Fruit fly (Drosophila melanogaster) whole organism, embryonic: ENCODE measurements around the gene arx.

ENCODE experiments used
- ATbp ChIP-seq: fragments of 200-800 bp; sonication (Bioruptor generic); optimal IDR thresholded peaks from 2 replicates; lab custom pipeline; 2017; ENCODE audit warnings: missing biosample characterization, mild to moderate bottlenecking, missing genetic modification characterization, missing genetic modification reagents
- Atf6 ChIP-seq: fragments of 200-800 bp; sonication (Bioruptor generic); IDR thresholded peaks from 2 replicates; pipeline ENCODE4 v1.3.6; 2022; ENCODE audit warnings: missing biosample characterization, missing genetic modification characterization
- Awh ChIP-seq: fragments of 200-800 bp; sonication (Bioruptor generic); IDR thresholded peaks from 2 replicates; pipeline ENCODE4, ENCODE4 v1.3.6; 2022; ENCODE audit warnings: missing biosample characterization, missing genetic modification characterization
- B-H1 ChIP-seq: fragments of 200-800 bp; sonication (Bioruptor generic); IDR thresholded peaks from 3 replicates; pipeline ENCODE4 v1.3.6; 2022; ENCODE audit warnings: missing biosample characterization, missing genetic modification characterization
- Bgb ChIP-seq: fragments of 200-800 bp; sonication (Bioruptor generic); IDR thresholded peaks from 2 replicates; pipeline ENCODE4 v1.3.6; 2022; ENCODE audit warnings: missing biosample characterization, missing genetic modification characterization; ENCODE audit not compliant: partially characterized antibody
- CG18262 ChIP-seq: fragments of 200-800 bp; optimal IDR thresholded peaks from 3 replicates; lab custom pipeline; 2019; ENCODE audit warnings: missing biosample characterization, mild to moderate bottlenecking, missing genetic modification characterization, moderate library complexity
- CG31441 ChIP-seq: fragments of 200-800 bp; sonication (Bioruptor generic); IDR thresholded peaks from 2 replicates; pipeline ENCODE4 v1.3.6; 2022; ENCODE audit warnings: missing biosample characterization, missing genetic modification characterization
- CG3281 ChIP-seq: fragments of 200-800 bp; sonication (Bioruptor generic); optimal IDR thresholded peaks from 3 replicates; lab custom pipeline; 2017; ENCODE audit warnings: missing biosample characterization, mild to moderate bottlenecking, missing genetic modification characterization
- CG34376 ChIP-seq: fragments of 200-800 bp; sonication (Bioruptor generic); optimal IDR thresholded peaks from 2 replicates; lab custom pipeline; 2018; ENCODE audit warnings: missing biosample characterization, mild to moderate bottlenecking, missing genetic modification characterization
- CG4854 ChIP-seq: fragments of 200-800 bp; sonication (Bioruptor generic); optimal IDR thresholded peaks from 2 replicates; lab custom pipeline; 2016; ENCODE audit warnings: missing biosample characterization, missing genetic modification characterization, inconsistent platforms
- CG6791 ChIP-seq: fragments of 200-800 bp; sonication (Bioruptor generic); IDR thresholded peaks from 3 replicates; pipeline ENCODE4 v1.3.6; 2022; ENCODE audit warnings: missing biosample characterization, missing genetic modification characterization; ENCODE audit not compliant: partially characterized antibody
- CG6813 ChIP-seq: fragments of 200-800 bp; sonication (Bioruptor generic); optimal IDR thresholded peaks from 2 replicates; lab custom pipeline; 2017; ENCODE audit warnings: missing biosample characterization, missing genetic modification characterization, mild to moderate bottlenecking, moderate library complexity, missing genetic modification reagents
- CG8478 ChIP-seq: fragments of >200 bp; optimal IDR thresholded peaks from 2 replicates; lab custom pipeline; 2018
- CG8924 ChIP-seq: fragments of 200-800 bp; optimal IDR thresholded peaks from 3 replicates; lab custom pipeline; 2019; ENCODE audit warnings: missing biosample characterization, mild to moderate bottlenecking, missing genetic modification characterization, moderate library complexity
- CG9727 ChIP-seq: fragments of 200-800 bp; sonication (Bioruptor generic); optimal IDR thresholded peaks from 3 replicates; lab custom pipeline; 2017; ENCODE audit warnings: missing biosample characterization, mild to moderate bottlenecking, missing genetic modification characterization
- CG9797 ChIP-seq: fragments of 200-800 bp; sonication (Bioruptor generic); optimal IDR thresholded peaks from 3 replicates; lab custom pipeline; 2018; ENCODE audit warnings: missing biosample characterization, mild to moderate bottlenecking, missing genetic modification characterization
- CoRest ChIP-seq: fragments of 200-800 bp; sonication (Bioruptor generic); optimal IDR thresholded peaks from 3 replicates; lab custom pipeline; 2018; ENCODE audit warnings: missing biosample characterization, mild to moderate bottlenecking, missing genetic modification characterization, moderate library complexity
- Dip3 ChIP-seq: fragments of 200-800 bp; sonication (Bioruptor generic); optimal IDR thresholded peaks from 3 replicates; lab custom pipeline; 2016; ENCODE audit warnings: missing biosample characterization, missing genetic modification characterization
- Doc3 ChIP-seq: fragments of 200-800 bp; sonication (Bioruptor generic); IDR thresholded peaks from 3 replicates; pipeline ENCODE4 v1.3.6; 2022; ENCODE audit warnings: missing biosample characterization, missing genetic modification characterization; ENCODE audit not compliant: partially characterized antibody
- Drgx ChIP-seq: fragments of 200-800 bp; sonication (Bioruptor generic); IDR thresholded peaks from 2 replicates; pipeline ENCODE4 v1.3.6; 2022; ENCODE audit warnings: missing biosample characterization, missing genetic modification characterization
- Fer3 ChIP-seq: fragments of 200-800 bp; sonication (Bioruptor generic); optimal IDR thresholded peaks from 2 replicates; lab custom pipeline; 2018; ENCODE audit warnings: missing biosample characterization, mild to moderate bottlenecking, missing genetic modification characterization, moderate library complexity
- H2.0 ChIP-seq: fragments of 200-800 bp; sonication (Bioruptor generic); IDR thresholded peaks from 2 replicates; pipeline ENCODE4 v1.3.6; 2022; ENCODE audit warnings: missing biosample characterization, missing genetic modification characterization
- HLH3B ChIP-seq: fragments of 200-800 bp; sonication (Bioruptor generic); IDR thresholded peaks from 2 replicates; pipeline ENCODE4 v1.3.6; 2022; ENCODE audit warnings: missing biosample characterization, missing genetic modification characterization
- Mad ChIP-seq: fragments of 200-800 bp; sonication (Bioruptor generic); optimal IDR thresholded peaks from 2 replicates; lab custom pipeline; 2016; ENCODE audit warnings: missing biosample characterization, missing genetic modification characterization
- NFAT ChIP-seq: fragments of 200-800 bp; sonication (Bioruptor generic); IDR thresholded peaks from 2 replicates; pipeline ENCODE4 v1.3.6; 2022; ENCODE audit warnings: missing biosample characterization, missing genetic modification characterization
- Optix ChIP-seq: fragments of 200-800 bp; sonication (Bioruptor generic); IDR thresholded peaks from 3 replicates; pipeline ENCODE4 v1.3.6; 2022; ENCODE audit warnings: missing biosample characterization, missing genetic modification characterization
- Pdp1 ChIP-seq, 2 experiments: fragments of 200-800 bp; sonication (Bioruptor generic); optimal IDR thresholded peaks; 3 replicates each; lab custom pipeline; 2016; ENCODE audit warnings: missing biosample characterization in 2 of 2, missing genetic modification characterization in 2 of 2, mild to moderate bottlenecking in 1 of 2, moderate library complexity in 1 of 2
- Ptx1 ChIP-seq: fragments of 200-800 bp; sonication (Bioruptor generic); IDR thresholded peaks from 2 replicates; pipeline ENCODE4 v1.3.6; 2022; ENCODE audit warnings: missing biosample characterization, missing genetic modification characterization
- Sry-δ ChIP-seq: fragments of 200-800 bp; sonication (Bioruptor generic); optimal IDR thresholded peaks from 2 replicates; lab custom pipeline; 2016; ENCODE audit warnings: missing biosample characterization, missing genetic modification characterization
- ato ChIP-seq: fragments of 200-800 bp; sonication (Bioruptor generic); IDR thresholded peaks from 2 replicates; pipeline ENCODE4 v1.3.6; 2022; ENCODE audit warnings: missing biosample characterization, missing genetic modification characterization; ENCODE audit not compliant: partially characterized antibody
- caup ChIP-seq: fragments of 200-800 bp; sonication (Bioruptor generic); optimal IDR thresholded peaks from 3 replicates; lab custom pipeline; 2017; ENCODE audit warnings: missing biosample characterization, mild to moderate bottlenecking, missing genetic modification characterization, moderate library complexity; ENCODE audit not compliant: severe bottlenecking
- dan ChIP-seq: fragments of 200-800 bp; sonication (Bioruptor generic); IDR thresholded peaks from 2 replicates; pipeline ENCODE4 v1.3.6; 2022; ENCODE audit warnings: missing biosample characterization, missing genetic modification characterization
- danr ChIP-seq: fragments of 200-800 bp; sonication (Bioruptor generic); IDR thresholded peaks from 2 replicates; pipeline ENCODE4 v1.3.6; 2022; ENCODE audit warnings: missing biosample characterization, missing genetic modification characterization
- gro ChIP-seq: fragments of 200-800 bp; sonication (Bioruptor generic); optimal IDR thresholded peaks from 2 replicates; lab custom pipeline; 2016; ENCODE audit warnings: missing biosample characterization, missing genetic modification characterization
- gsb ChIP-seq: fragments of 200-800 bp; sonication (Bioruptor generic); IDR thresholded peaks from 2 replicates; pipeline ENCODE4 v1.3.6; 2022; ENCODE audit warnings: missing biosample characterization, missing genetic modification characterization
- ham ChIP-seq: fragments of 200-800 bp; sonication (Bioruptor generic); IDR thresholded peaks from 2 replicates; pipeline ENCODE4 v1.3.6; 2022; ENCODE audit warnings: missing biosample characterization, missing genetic modification characterization
- lab ChIP-seq: fragments of 200-800 bp; sonication (Bioruptor generic); optimal IDR thresholded peaks from 3 replicates; lab custom pipeline; 2017; ENCODE audit warnings: missing biosample characterization, missing genetic modification characterization, mild to moderate bottlenecking, moderate library complexity, missing genetic modification reagents
- lov ChIP-seq, 2 experiments: fragments of 200-800 bp in 1 of 2; fragments of >200 bp in 1 of 2; sonication (Bioruptor generic) in 1 of 2; IDR thresholded peaks in 1 of 2; optimal IDR thresholded peaks in 1 of 2; 2 replicates in 1 of 2; 3 replicates in 1 of 2; pipeline versions ENCODE4 v1.3.6 to Lab custom; 2017 to 2022; ENCODE audit warnings: missing biosample characterization in 1 of 2, missing genetic modification characterization in 1 of 2
- org-1 ChIP-seq: fragments of 200-800 bp; sonication (Bioruptor generic); optimal IDR thresholded peaks from 2 replicates; lab custom pipeline; 2017; ENCODE audit warnings: missing biosample characterization, missing genetic modification characterization
- psq ChIP-seq: fragments of 200-800 bp; sonication (Bioruptor generic); optimal IDR thresholded peaks from 2 replicates; lab custom pipeline; 2017; ENCODE audit warnings: missing biosample characterization, missing genetic modification characterization
- run ChIP-seq: fragments of 200-800 bp; sonication (Bioruptor generic); optimal IDR thresholded peaks from 3 replicates; lab custom pipeline; 2018; ENCODE audit warnings: missing biosample characterization, mild to moderate bottlenecking, missing genetic modification characterization
- salm ChIP-seq: fragments of 200-800 bp; sonication (Bioruptor generic); optimal IDR thresholded peaks from 2 replicates; lab custom pipeline; 2018; ENCODE audit warnings: missing biosample characterization, mild to moderate bottlenecking, missing genetic modification characterization
- sd ChIP-seq: fragments of 200-800 bp; sonication (Bioruptor generic); optimal IDR thresholded peaks from 3 replicates; lab custom pipeline; 2018; ENCODE audit warnings: missing biosample characterization, mild to moderate bottlenecking, missing genetic modification characterization, moderate library complexity
- sens ChIP-seq: fragments of 200-800 bp; sonication (Bioruptor generic); peaks from one replicate; lab custom pipeline; 2016; ENCODE audit warnings: missing biosample characterization, missing genetic modification characterization
- sr ChIP-seq: fragments of 200-800 bp; sonication (Bioruptor generic); IDR thresholded peaks from 3 replicates; pipeline ENCODE4 v1.3.6; 2022; ENCODE audit warnings: missing biosample characterization, missing genetic modification characterization
- tap ChIP-seq: fragments of 200-800 bp; optimal IDR thresholded peaks from 3 replicates; lab custom pipeline; 2019; ENCODE audit warnings: missing biosample characterization, mild to moderate bottlenecking, missing genetic modification characterization, moderate library complexity
- tll ChIP-seq, 2 experiments: fragments of 200-800 bp in 1 of 2; fragments of >200 bp in 1 of 2; sonication (Bioruptor generic) in 1 of 2; optimal IDR thresholded peaks; 2 replicates each; lab custom pipeline; 2017 to 2019; ENCODE audit warnings: missing biosample characterization in 2 of 2, missing genetic modification characterization in 2 of 2, mild to moderate bottlenecking in 1 of 2, moderate library complexity in 1 of 2
- z ChIP-seq: fragments of 200-800 bp; sonication (Bioruptor generic); IDR thresholded peaks from 3 replicates; pipeline ENCODE4 v1.3.6; 2022; ENCODE audit warnings: missing biosample characterization, missing genetic modification characterization
- zen ChIP-seq: fragments of 200-800 bp; sonication (Bioruptor generic); optimal IDR thresholded peaks from 3 replicates; lab custom pipeline; 2018; ENCODE audit warnings: missing biosample characterization, mild to moderate bottlenecking, missing genetic modification characterization, moderate library complexity
- zfh1 ChIP-seq: fragments of 200-800 bp; sonication (Bioruptor generic); IDR thresholded peaks from 3 replicates; pipeline ENCODE4 v1.3.6; 2022; ENCODE audit warnings: missing biosample characterization, missing genetic modification characterization

The arx gene

DNA sequence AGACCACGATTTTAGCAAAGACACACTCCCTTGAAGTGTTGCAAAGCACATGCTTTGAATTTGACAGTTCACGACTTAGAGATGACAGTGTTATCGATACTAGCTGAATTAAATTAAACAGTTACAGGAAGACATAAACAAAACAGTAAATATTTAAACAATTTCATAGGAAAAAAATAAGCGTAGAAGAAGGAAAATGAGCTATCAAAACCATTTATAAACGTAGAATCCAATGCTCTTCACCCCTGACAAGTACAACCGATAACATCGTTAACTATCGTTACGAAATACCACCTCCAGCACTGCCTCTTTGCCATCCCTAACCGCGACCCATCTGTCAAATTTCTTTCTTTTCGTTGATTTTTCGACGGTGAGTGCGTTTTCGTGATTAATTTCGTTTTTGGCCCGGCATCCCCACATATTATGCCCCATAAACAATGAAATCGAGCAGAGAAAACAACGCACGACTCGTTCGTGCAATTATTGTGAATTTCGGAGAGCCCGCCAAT, 2.5 kb downstream of the arx start, which contains the start of gene RpL26 (continued):
- peak; percentile 90 for TF ChIP-seq CoRest (tag; lab: Kevin White, UChicago)
- TF ChIP-seq org-1 (GFP tag; lab: Kevin White, UChicago): peak; percentile 36
- TF ChIP-seq HLH3B (GFP tag; lab: Robert Waterston, UW): 0 out of 2 replicates have a peak, but pooled peaks have one; percentile 36
- no peak for TF ChIP-seq gsb (GFP tag; lab: Robert Waterston, UW)
- TF ChIP-seq sd (tag; lab: Kevin White, UChicago): no peak
- peak; percentile 76 for TF ChIP-seq ato
- TF ChIP-seq CG6791 (GFP tag; lab: Robert Waterston, UW): peak; percentile 91
- TF ChIP-seq ATbp (GFP tag; lab: Kevin White, UChicago): no peak
- no peak for TF ChIP-seq salm (tag; lab: Kevin White, UChicago)
- TF ChIP-seq CG9727: peak; percentile 88
- peak; percentile 97 for TF ChIP-seq sens (GFP tag; lab: Kevin White, UChicago)
- TF ChIP-seq danr: no peak
- peak; percentile 60 for TF ChIP-seq CG4854
- peak; percentile 62 for TF ChIP-seq CG31441 (GFP tag; lab: Robert Waterston, UW)
- TF ChIP-seq Doc3: peak; percentile 97
- TF ChIP-seq tll (GFP tag; optimal IDR thresholded peaks at IDR 0.05; lab: Kevin White, UChicago): peak in 1 of 2 experiments; percentile 88
- TF ChIP-seq Mad: peak; percentile 62
- TF ChIP-seq caup (GFP tag; lab: Kevin White, UChicago): peak; percentile 67
- TF ChIP-seq Sry-δ (GFP tag; lab: Kevin White, UChicago): peak; percentile 99
- TF ChIP-seq Ptx1: peak; percentile 80
- 0 out of 3 replicates have a peak, but pooled peaks have one; percentile 44 for TF ChIP-seq Optix (GFP tag; lab: Robert Waterston, UW)
- no peak for TF ChIP-seq Awh (GFP tag; lab: Robert Waterston, UW)
- TF ChIP-seq CG8478 (lab: Kevin White, UChicago): no peak
- peak; percentile 57 for TF ChIP-seq tap (tag; lab: Kevin White, UChicago)
- TF ChIP-seq H2.0 (GFP tag; lab: Robert Waterston, UW): peak; percentile 44
- peak; percentile 93 for TF ChIP-seq Bgb (GFP tag; lab: Robert Waterston, UW)
- peak; percentile 71 for TF ChIP-seq Atf6
- peak; percentile 70 to 84 for TF ChIP-seq Pdp1 (GFP tag; optimal IDR thresholded peaks at IDR 0.05; lab: Kevin White, UChicago)
- TF ChIP-seq zfh1 (GFP tag; lab: Robert Waterston, UW): no peak; the same call in 2 of the 3 replicates
- no peak for TF ChIP-seq ham (GFP tag; lab: Robert Waterston, UW)
- TF ChIP-seq CG34376: peak; percentile 79
- TF ChIP-seq CG3281 (GFP tag; lab: Kevin White, UChicago): peak; percentile 72
- peak; percentile 36 for TF ChIP-seq psq (GFP tag; lab: Kevin White, UChicago)
- TF ChIP-seq NFAT (GFP tag; lab: Robert Waterston, UW): peak; percentile 76
- peak; percentile 57; the same call in 1 of the 3 replicates for TF ChIP-seq B-H1 (GFP tag; lab: Robert Waterston, UW)
- TF ChIP-seq lab: no peak
- TF ChIP-seq dan (GFP tag; lab: Robert Waterston, UW): no peak
- TF ChIP-seq Fer3 (tag; lab: Kevin White, UChicago): peak; percentile 42
- no peak for TF ChIP-seq Drgx
- TF ChIP-seq z (GFP tag; lab: Robert Waterston, UW): no peak
- peak; percentile 60 for TF ChIP-seq CG18262 (tag; lab: Kevin White, UChicago)
- no peak for TF ChIP-seq run
- peak; percentile 47 for TF ChIP-seq CG9797 (GFP tag; lab: Kevin White, UChicago)
- peak; percentile 71 for TF ChIP-seq CG8924 (tag; lab: Kevin White, UChicago)
- TF ChIP-seq Dip3: peak; percentile 78
- no peak for TF ChIP-seq CG6813 (GFP tag; lab: Kevin White, UChicago)
- no peak for TF ChIP-seq sr (GFP tag; lab: Robert Waterston, UW)
- TF ChIP-seq lov (optimal IDR thresholded peaks at IDR 0.05; lab: Kevin White, UChicago): no peak
- TF ChIP-seq lov (GFP tag; IDR thresholded peaks at IDR 0.05; lab: Robert Waterston, UW): 0 out of 3 replicates have a peak, but pooled peaks have one; percentile 21
- peak; percentile 43 for TF ChIP-seq zen (tag; lab: Kevin White, UChicago)
- peak; percentile 77 for TF ChIP-seq gro
